Fruit fly (Drosophila melanogaster) whole organism, embryonic: ENCODE measurements around the gene EMC10.

Experiments used
- Adf1 ChIP-seq: fragments of 200-800 bp; sonication (Bioruptor generic); IDR thresholded peaks from 2 replicates; pipeline ENCODE4 v1.3.6; 2022; ENCODE audit warnings: missing biosample characterization, missing genetic modification characterization
- Bgb ChIP-seq: fragments of 200-800 bp; sonication (Bioruptor generic); IDR thresholded peaks from 2 replicates; pipeline ENCODE4 v1.3.6; 2022; ENCODE audit warnings: missing biosample characterization, missing genetic modification characterization; ENCODE audit not compliant: partially characterized antibody
- CG1024 ChIP-seq: fragments of 200-800 bp; sonication (Bioruptor generic); IDR thresholded peaks from 2 replicates; pipeline ENCODE4 v1.3.6; 2022; ENCODE audit warnings: missing biosample characterization, missing genetic modification characterization
- CG10321 ChIP-seq: fragments of 200-800 bp; sonication (Bioruptor generic); IDR thresholded peaks from 2 replicates; pipeline ENCODE4 v1.3.6; 2022; ENCODE audit warnings: missing biosample characterization, missing genetic modification characterization
- CG10654 ChIP-seq: fragments of 200-800 bp; sonication (Bioruptor generic); optimal IDR thresholded peaks from 2 replicates; lab custom pipeline; 2016; ENCODE audit warnings: missing biosample characterization, missing genetic modification characterization
- CG12299 ChIP-seq: fragments of 200-800 bp; sonication (Bioruptor generic); optimal IDR thresholded peaks from 2 replicates; lab custom pipeline; 2018; ENCODE audit warnings: missing biosample characterization, mild to moderate bottlenecking, missing genetic modification characterization
- CG17612 ChIP-seq: fragments of 200-800 bp; sonication (Bioruptor generic); IDR thresholded peaks from 2 replicates; pipeline ENCODE4 v1.3.6; 2022; ENCODE audit warnings: missing biosample characterization, missing genetic modification characterization
- CG2712 ChIP-seq: fragments of 200-800 bp; optimal IDR thresholded peaks from 3 replicates; lab custom pipeline; 2019; ENCODE audit warnings: missing biosample characterization, mild to moderate bottlenecking, missing genetic modification characterization, moderate library complexity
- CG3163 ChIP-seq: fragments of 200-800 bp; sonication (Bioruptor generic); optimal IDR thresholded peaks from 3 replicates; lab custom pipeline; 2016; ENCODE audit warnings: missing biosample characterization, missing genetic modification characterization
- CG3407 ChIP-seq: fragments of 200-800 bp; sonication (Bioruptor generic); optimal IDR thresholded peaks from 2 replicates; lab custom pipeline; 2018; ENCODE audit warnings: missing biosample characterization, mild to moderate bottlenecking, missing genetic modification characterization
- CG34224 ChIP-seq: fragments of 200-800 bp; sonication (Bioruptor generic); IDR thresholded peaks from 3 replicates; pipeline ENCODE4 v1.3.6; 2022; ENCODE audit warnings: missing biosample characterization, missing genetic modification characterization; ENCODE audit not compliant: partially characterized antibody
- CG3847 ChIP-seq: fragments of 200-800 bp; sonication (Bioruptor generic); IDR thresholded peaks from 2 replicates; pipeline ENCODE4 v1.3.6; 2022; ENCODE audit warnings: missing biosample characterization, missing genetic modification characterization
- CG4854 ChIP-seq: fragments of 200-800 bp; sonication (Bioruptor generic); optimal IDR thresholded peaks from 2 replicates; lab custom pipeline; 2016; ENCODE audit warnings: missing biosample characterization, missing genetic modification characterization, inconsistent platforms
- CG6272 ChIP-seq: fragments of 200-800 bp; sonication (Bioruptor generic); IDR thresholded peaks from 2 replicates; pipeline ENCODE4 v1.3.6; 2022; ENCODE audit warnings: missing biosample characterization, missing genetic modification characterization
- CG6654 ChIP-seq: fragments of 200-800 bp; sonication (Bioruptor generic); optimal IDR thresholded peaks from 2 replicates; lab custom pipeline; 2017; ENCODE audit warnings: missing biosample characterization, mild to moderate bottlenecking, missing genetic modification characterization
- CG7987 ChIP-seq: fragments of 200-800 bp; sonication (Bioruptor generic); optimal IDR thresholded peaks from 2 replicates; lab custom pipeline; 2018; ENCODE audit warnings: missing biosample characterization, mild to moderate bottlenecking, missing genetic modification characterization, moderate library complexity
- CG8281 ChIP-seq: fragments of 200-800 bp; sonication (Bioruptor generic); optimal IDR thresholded peaks from 2 replicates; lab custom pipeline; 2018; ENCODE audit warnings: missing biosample characterization, mild to moderate bottlenecking, missing genetic modification characterization, moderate library complexity
- Ets65A ChIP-seq: fragments of 200-800 bp; sonication (Bioruptor generic); peaks from one replicate; lab custom pipeline; 2016; ENCODE audit warnings: missing biosample characterization, missing genetic modification characterization
- GATAe ChIP-seq: fragments of 200-800 bp; sonication (Bioruptor generic); conservative IDR thresholded peaks from 2 replicates; pipeline ENCODE4 v1.3.6; 2022; ENCODE audit warnings: missing biosample characterization, missing genetic modification characterization
- Lim3 ChIP-seq: fragments of 200-800 bp; sonication (Bioruptor generic); IDR thresholded peaks from 2 replicates; pipeline ENCODE4 v1.3.6; 2022; ENCODE audit warnings: missing biosample characterization, missing genetic modification characterization
- MTF-1 ChIP-seq: fragments of 200-800 bp; sonication (Bioruptor generic); optimal IDR thresholded peaks from 2 replicates; lab custom pipeline; 2018; ENCODE audit warnings: missing biosample characterization, mild to moderate bottlenecking, missing genetic modification characterization, borderline replicate concordance
- Max ChIP-seq: fragments of 200-800 bp; sonication (Bioruptor generic); optimal IDR thresholded peaks from 2 replicates; lab custom pipeline; 2016; ENCODE audit warnings: missing biosample characterization, mild to moderate bottlenecking, missing genetic modification characterization
- Myb ChIP-seq: fragments of 200-800 bp; sonication (Bioruptor generic); optimal IDR thresholded peaks from 2 replicates; lab custom pipeline; 2016; ENCODE audit warnings: missing biosample characterization, missing genetic modification characterization
- Nf-YA ChIP-seq: fragments of 200-800 bp; sonication (Bioruptor generic); IDR thresholded peaks from 2 replicates; pipeline ENCODE4 v1.3.6; 2022; ENCODE audit warnings: missing biosample characterization, missing genetic modification characterization
- Opbp ChIP-seq: fragments of 200-800 bp; sonication (Bioruptor generic); IDR thresholded peaks from 3 replicates; pipeline ENCODE4 v1.3.6; 2022; ENCODE audit warnings: missing biosample characterization, missing genetic modification characterization; ENCODE audit not compliant: partially characterized antibody
- Pdp1 ChIP-seq, 2 experiments: fragments of 200-800 bp; sonication (Bioruptor generic); optimal IDR thresholded peaks; 3 replicates each; lab custom pipeline; 2016; ENCODE audit warnings: missing biosample characterization in 2 of 2, missing genetic modification characterization in 2 of 2, mild to moderate bottlenecking in 1 of 2, moderate library complexity in 1 of 2
- Rx ChIP-seq: fragments of 200-800 bp; sonication (Bioruptor generic); IDR thresholded peaks from 2 replicates; pipeline ENCODE4 v1.3.6; 2022; ENCODE audit warnings: missing biosample characterization, missing genetic modification characterization
- Scr ChIP-seq: fragments of 200-800 bp; sonication (Bioruptor generic); IDR thresholded peaks from 2 replicates; pipeline ENCODE4 v1.3.6; 2022; ENCODE audit warnings: missing biosample characterization, missing genetic modification characterization; ENCODE audit not compliant: partially characterized antibody
- Sry-δ ChIP-seq: fragments of 200-800 bp; sonication (Bioruptor generic); optimal IDR thresholded peaks from 2 replicates; lab custom pipeline; 2016; ENCODE audit warnings: missing biosample characterization, missing genetic modification characterization
- Xbp1 ChIP-seq: fragments of 200-800 bp; sonication (Bioruptor generic); optimal IDR thresholded peaks from 3 replicates; lab custom pipeline; 2016; ENCODE audit warnings: missing biosample characterization, mild to moderate bottlenecking, missing genetic modification characterization
- al ChIP-seq: fragments of 200-800 bp; sonication (Bioruptor generic); IDR thresholded peaks from 2 replicates; pipeline ENCODE4 v1.3.6; 2022; ENCODE audit warnings: missing biosample characterization, missing genetic modification characterization
- ase ChIP-seq: fragments of 200-800 bp; sonication (Bioruptor generic); IDR thresholded peaks from 3 replicates; pipeline ENCODE4 v1.3.6; 2022; ENCODE audit warnings: missing biosample characterization, missing genetic modification characterization
- bcd ChIP-seq: fragments of 200-800 bp; sonication (Bioruptor generic); optimal IDR thresholded peaks from 2 replicates; lab custom pipeline; 2017; ENCODE audit warnings: missing biosample characterization, mild to moderate bottlenecking, missing genetic modification characterization
- btn ChIP-seq: fragments of 200-800 bp; sonication (Bioruptor generic); optimal IDR thresholded peaks from 2 replicates; lab custom pipeline; 2016; ENCODE audit warnings: missing biosample characterization, missing genetic modification characterization
- cas ChIP-seq: fragments of 200-800 bp; sonication (Bioruptor generic); IDR thresholded peaks from 2 replicates; pipeline ENCODE4 v1.3.6; 2022; ENCODE audit warnings: missing biosample characterization, missing genetic modification characterization
- cato ChIP-seq: fragments of 200-800 bp; sonication (Bioruptor generic); optimal IDR thresholded peaks from 2 replicates; lab custom pipeline; 2016; ENCODE audit warnings: missing biosample characterization, missing genetic modification characterization, borderline replicate concordance
- caup ChIP-seq: fragments of 200-800 bp; sonication (Bioruptor generic); optimal IDR thresholded peaks from 3 replicates; lab custom pipeline; 2017; ENCODE audit warnings: missing biosample characterization, mild to moderate bottlenecking, missing genetic modification characterization, moderate library complexity; ENCODE audit not compliant: severe bottlenecking
- chinmo ChIP-seq: fragments of 200-800 bp; sonication (Bioruptor generic); IDR thresholded peaks from 4 replicates; pipeline ENCODE4 v1.3.6; 2022; ENCODE audit warnings: missing biosample characterization, missing genetic modification characterization; ENCODE audit not compliant: partially characterized antibody
- ci ChIP-seq: fragments of 200-800 bp; sonication (Bioruptor generic); IDR thresholded peaks from 3 replicates; pipeline ENCODE4 v1.3.6; 2022; ENCODE audit warnings: missing biosample characterization, missing genetic modification characterization
- crp ChIP-seq, 2 experiments: fragments of 200-800 bp; sonication (Bioruptor generic); optimal IDR thresholded peaks; 2 replicates in 1 of 2; 3 replicates in 1 of 2; lab custom pipeline; 2017; ENCODE audit warnings: missing biosample characterization in 2 of 2, missing genetic modification characterization in 2 of 2, mild to moderate bottlenecking in 1 of 2, moderate library complexity in 1 of 2
- dan ChIP-seq: fragments of 200-800 bp; sonication (Bioruptor generic); IDR thresholded peaks from 2 replicates; pipeline ENCODE4 v1.3.6; 2022; ENCODE audit warnings: missing biosample characterization, missing genetic modification characterization
- dati ChIP-seq: fragments of 200-800 bp; sonication (Bioruptor generic); IDR thresholded peaks from 2 replicates; pipeline ENCODE4 v1.3.6; 2022; ENCODE audit warnings: missing biosample characterization, missing genetic modification characterization
- esg ChIP-seq: fragments of 200-800 bp; sonication (Bioruptor generic); conservative IDR thresholded peaks from 2 replicates; pipeline ENCODE4 v1.3.6; 2022; ENCODE audit warnings: missing biosample characterization, missing genetic modification characterization
- exex ChIP-seq: fragments of 200-800 bp; sonication (Bioruptor generic); optimal IDR thresholded peaks from 4 replicates; lab custom pipeline; 2018; ENCODE audit warnings: missing biosample characterization, mild to moderate bottlenecking, missing genetic modification characterization, moderate library complexity
- ind ChIP-seq: fragments of 200-800 bp; sonication (Bioruptor generic); optimal IDR thresholded peaks from 3 replicates; lab custom pipeline; 2016; ENCODE audit warnings: missing biosample characterization, missing genetic modification characterization
- kay ChIP-seq: fragments of 200-800 bp; sonication (Bioruptor generic); optimal IDR thresholded peaks from 2 replicates; lab custom pipeline; 2016; ENCODE audit warnings: missing biosample characterization, missing genetic modification characterization
- maf-S ChIP-seq: fragments of 200-800 bp; sonication (Bioruptor generic); optimal IDR thresholded peaks from 2 replicates; lab custom pipeline; 2016; ENCODE audit warnings: missing biosample characterization, missing genetic modification characterization
- mld ChIP-seq: fragments of 200-800 bp; sonication (Bioruptor generic); IDR thresholded peaks from 3 replicates; pipeline ENCODE4 v1.3.6; 2022; ENCODE audit warnings: missing biosample characterization, missing genetic modification characterization; ENCODE audit not compliant: partially characterized antibody
- pum ChIP-seq: fragments of 200-800 bp; sonication (Bioruptor generic); optimal IDR thresholded peaks from 2 replicates; lab custom pipeline; 2016; ENCODE audit warnings: missing biosample characterization, missing genetic modification characterization
- ro ChIP-seq: fragments of 200-800 bp; sonication (Bioruptor generic); IDR thresholded peaks from 2 replicates; pipeline ENCODE4 v1.3.6; 2022; ENCODE audit warnings: missing biosample characterization, missing genetic modification characterization
- tin ChIP-seq: fragments of 200-800 bp; sonication (Bioruptor generic); optimal IDR thresholded peaks from 3 replicates; lab custom pipeline; 2016; ENCODE audit warnings: missing biosample characterization, missing genetic modification characterization
- zfh1 ChIP-seq: fragments of 200-800 bp; sonication (Bioruptor generic); IDR thresholded peaks from 3 replicates; pipeline ENCODE4 v1.3.6; 2022; ENCODE audit warnings: missing biosample characterization, missing genetic modification characterization

EMC10 gene

dm6 chr3L:21536857-21537256, 37.1 kb upstream of the EMC10 start, which contains the start of gene Rpn10 (continued):
- no peak for TF ChIP-seq esg
- no peak for TF ChIP-seq ci (GFP tag; lab: Robert Waterston, UW)
- no peak for TF ChIP-seq al
- peak; percentile 58 for TF ChIP-seq Xbp1
- TF ChIP-seq CG2712: peak; percentile 53
- no peak for TF ChIP-seq CG3407 (GFP tag; lab: Kevin White, UChicago)
- TF ChIP-seq ro (GFP tag; lab: Robert Waterston, UW): no peak
- peak; percentile 7 for TF ChIP-seq tin (GFP tag; lab: Kevin White, UChicago)
- no peak for TF ChIP-seq ase
- TF ChIP-seq maf-S (GFP tag; lab: Kevin White, UChicago): peak; percentile 17
- no peak for TF ChIP-seq CG3163 (GFP tag; lab: Kevin White, UChicago)
- TF ChIP-seq CG34224 (GFP tag; lab: Robert Waterston, UW): peak; percentile 98
- TF ChIP-seq Opbp (GFP tag; lab: Robert Waterston, UW): peak; percentile 98
- TF ChIP-seq chinmo (GFP tag; lab: Robert Waterston, UW): peak; percentile 94
- TF ChIP-seq CG12299 (tag; lab: Kevin White, UChicago): peak; percentile 1
- no peak for TF ChIP-seq dan (GFP tag; lab: Robert Waterston, UW)
- TF ChIP-seq CG17612 (GFP tag; lab: Robert Waterston, UW): no peak
- TF ChIP-seq zfh1 (GFP tag; lab: Robert Waterston, UW): no peak
- TF ChIP-seq Nf-YA (GFP tag; lab: Robert Waterston, UW): no peak
- no peak for TF ChIP-seq bcd
- TF ChIP-seq Myb: peak; percentile 82
- TF ChIP-seq exex (tag; lab: Kevin White, UChicago): no peak
- no peak for TF ChIP-seq caup (GFP tag; lab: Kevin White, UChicago)
- peak; percentile 2 for TF ChIP-seq CG7987 (GFP tag; lab: Kevin White, UChicago)
- TF ChIP-seq cato (GFP tag; lab: Kevin White, UChicago): no peak
- peak; percentile 26 for TF ChIP-seq pum
- no peak for TF ChIP-seq Rx
- TF ChIP-seq Adf1: no peak
- no peak for TF ChIP-seq CG8281 (tag; lab: Kevin White, UChicago)
- TF ChIP-seq CG6272 (GFP tag; lab: Robert Waterston, UW): no peak
- TF ChIP-seq Lim3: no peak
- TF ChIP-seq btn: no peak
- no peak for TF ChIP-seq cas (GFP tag; lab: Robert Waterston, UW)
- no peak for TF ChIP-seq crp (GFP tag; optimal IDR thresholded peaks at IDR 0.05; lab: Kevin White, UChicago)
- peak; percentile 93 for TF ChIP-seq mld (GFP tag; lab: Robert Waterston, UW)
- peak; percentile 90 for TF ChIP-seq Ets65A (GFP tag; lab: Kevin White, UChicago)
- TF ChIP-seq dati (GFP tag; lab: Robert Waterston, UW): no peak
- TF ChIP-seq Bgb (GFP tag; lab: Robert Waterston, UW): peak; percentile 99
- TF ChIP-seq kay (GFP tag; lab: Kevin White, UChicago): no peak
- TF ChIP-seq GATAe (GFP tag; lab: Robert Waterston, UW): no peak
- no peak for TF ChIP-seq CG10321
- TF ChIP-seq Scr (GFP tag; lab: Robert Waterston, UW): peak; percentile 97
- TF ChIP-seq ind (GFP tag; lab: Kevin White, UChicago): peak; percentile 4
- no peak for TF ChIP-seq CG6654 (GFP tag; lab: Kevin White, UChicago)
- TF ChIP-seq CG1024: no peak
- TF ChIP-seq Sry-δ (GFP tag; lab: Kevin White, UChicago): peak; percentile 81
- TF ChIP-seq CG10654: peak; percentile 11
- peak; percentile 80 for TF ChIP-seq CG3847 (GFP tag; lab: Robert Waterston, UW)
- no peak for TF ChIP-seq Max (GFP tag; lab: Kevin White, UChicago)
- TF ChIP-seq CG4854 (GFP tag; lab: Kevin White, UChicago): peak; percentile 10
- peak; percentile 8 to 86 for TF ChIP-seq Pdp1 (GFP tag; optimal IDR thresholded peaks at IDR 0.05; lab: Kevin White, UChicago)
- no peak for TF ChIP-seq MTF-1 (GFP tag; lab: Kevin White, UChicago)
